Worm (Caenorhabditis elegans) whole organism, late embryonic: ENCODE data around the gene F10E9.3.

Experiments
- C08G9.2 ChIP-seq: sonication (generic microtip); optimal IDR thresholded peaks from 2 replicates; lab custom pipeline; 2016; ENCODE audit warnings: mild to moderate bottlenecking, missing genetic modification characterization, moderate library complexity, missing compliant biosample characterization
- C38D4.7 ChIP-seq: fragments of 200-800 bp; sonication (Bioruptor generic); optimal IDR thresholded peaks from 2 replicates; lab custom pipeline; 2018; ENCODE audit warnings: mild to moderate bottlenecking, missing genetic modification characterization, moderate library complexity, missing compliant biosample characterization
- F13H6.1 ChIP-seq: sonication (generic microtip); optimal IDR thresholded peaks from 2 replicates; lab custom pipeline; 2016; ENCODE audit warnings: missing genetic modification characterization, missing compliant biosample characterization
- K09A11.1 ChIP-seq: sonication (generic microtip); optimal IDR thresholded peaks from 2 replicates; lab custom pipeline; 2017; ENCODE audit warnings: antibody characterized with exemption, mild to moderate bottlenecking, missing genetic modification characterization, missing compliant biosample characterization; ENCODE audit not compliant: insufficient read depth
- Y22D7AL.16 ChIP-seq: sonication (generic microtip); optimal IDR thresholded peaks from 2 replicates; lab custom pipeline; 2016; ENCODE audit warnings: missing genetic modification characterization, missing compliant biosample characterization
- ama-1 ChIP-seq: fragments of 150-350 bp; optimal IDR thresholded peaks from 2 replicates; lab custom pipeline; 2014
- ceh-14 ChIP-seq: sonication (generic microtip); optimal IDR thresholded peaks from 2 replicates; lab custom pipeline; 2016; ENCODE audit warnings: missing genotype, missing genetic modification characterization, missing compliant biosample characterization
- ceh-18 ChIP-seq: sonication (generic microtip); optimal IDR thresholded peaks from 2 replicates; lab custom pipeline; 2016; ENCODE audit warnings: missing genetic modification characterization, missing compliant biosample characterization
- ceh-19 ChIP-seq: fragments of 200-800 bp; sonication (Bioruptor generic); optimal IDR thresholded peaks from 2 replicates; lab custom pipeline; 2018; ENCODE audit warnings: mild to moderate bottlenecking, missing genetic modification characterization, missing compliant biosample characterization
- ceh-2 ChIP-seq: sonication (generic microtip); optimal IDR thresholded peaks from 2 replicates; lab custom pipeline; 2016; ENCODE audit warnings: missing genotype, missing genetic modification characterization, missing compliant biosample characterization
- ceh-22 ChIP-seq: sonication (generic microtip); optimal IDR thresholded peaks from 2 replicates; lab custom pipeline; 2017; ENCODE audit warnings: missing biosample characterization, missing genetic modification characterization
- ceh-31 ChIP-seq: sonication (generic microtip); optimal IDR thresholded peaks from 2 replicates; lab custom pipeline; 2016; ENCODE audit warnings: missing genetic modification characterization, missing compliant biosample characterization
- ceh-45 ChIP-seq: fragments of 200-800 bp; sonication (Bioruptor generic); IDR thresholded peaks from 2 replicates; pipeline ENCODE4 v1.3.6; 2022; ENCODE audit warnings: missing genetic modification reagents, missing genetic modification characterization, missing compliant biosample characterization
- ceh-9 ChIP-seq: sonication (generic microtip); optimal IDR thresholded peaks from 2 replicates; lab custom pipeline; 2016; ENCODE audit warnings: mild to moderate bottlenecking, missing genetic modification characterization, inconsistent platforms, missing compliant biosample characterization
- che-1 ChIP-seq: sonication (generic microtip); optimal IDR thresholded peaks from 2 replicates; lab custom pipeline; 2016; ENCODE audit warnings: mild to moderate bottlenecking, missing genetic modification characterization, missing compliant biosample characterization
- dve-1 ChIP-seq: sonication (generic microtip); optimal IDR thresholded peaks from 2 replicates; lab custom pipeline; 2017; ENCODE audit warnings: antibody characterized with exemption, mild to moderate bottlenecking, missing genetic modification characterization, missing compliant biosample characterization
- elt-2 ChIP-seq: sonication (generic microtip); optimal IDR thresholded peaks from 2 replicates; lab custom pipeline; 2016; ENCODE audit warnings: missing genetic modification reagents, missing genetic modification characterization, missing compliant biosample characterization
- ets-4 ChIP-seq: sonication (generic microtip); optimal IDR thresholded peaks from 2 replicates; lab custom pipeline; 2016; ENCODE audit warnings: missing genetic modification characterization, missing compliant biosample characterization
- eyg-1 ChIP-seq: sonication (generic microtip); optimal IDR thresholded peaks from 2 replicates; lab custom pipeline; 2016; ENCODE audit warnings: missing genotype, missing genetic modification characterization, missing compliant biosample characterization
- fkh-6 ChIP-seq: sonication (generic microtip); optimal IDR thresholded peaks from 2 replicates; lab custom pipeline; 2016; ENCODE audit warnings: missing genetic modification characterization, missing compliant biosample characterization
- gmeb-2 ChIP-seq: sonication (generic microtip); optimal IDR thresholded peaks from 2 replicates; lab custom pipeline; 2016; ENCODE audit warnings: missing genetic modification characterization, inconsistent platforms, missing compliant biosample characterization
- hlh-13 ChIP-seq: fragments of 200-800 bp; sonication (Bioruptor generic); optimal IDR thresholded peaks from 2 replicates; lab custom pipeline; 2018; ENCODE audit warnings: mild to moderate bottlenecking, missing genetic modification characterization, missing compliant biosample characterization
- hlh-30 ChIP-seq: sonication (generic microtip); optimal IDR thresholded peaks from 2 replicates; lab custom pipeline; 2017; ENCODE audit warnings: antibody characterized with exemption, missing genetic modification characterization, missing compliant biosample characterization; ENCODE audit not compliant: insufficient read depth
- hlh-8 ChIP-seq: sonication (generic microtip); optimal IDR thresholded peaks from 2 replicates; lab custom pipeline; 2016; ENCODE audit warnings: missing genotype, missing genetic modification characterization, missing compliant biosample characterization
- lim-6 ChIP-seq: sonication (generic microtip); optimal IDR thresholded peaks from 2 replicates; lab custom pipeline; 2016; ENCODE audit warnings: missing genetic modification characterization, missing compliant biosample characterization
- lin-11 ChIP-seq: fragments of 200-800 bp; sonication (Bioruptor generic); optimal IDR thresholded peaks from 2 replicates; lab custom pipeline; 2018; ENCODE audit warnings: mild to moderate bottlenecking, missing genetic modification characterization, missing compliant biosample characterization
- nhr-11 ChIP-seq: fragments of 150-350 bp; optimal IDR thresholded peaks from 2 replicates; lab custom pipeline; 2014; ENCODE audit warnings: missing biosample characterization, missing genetic modification characterization
- nhr-232 ChIP-seq: sonication (generic microtip); optimal IDR thresholded peaks from 2 replicates; lab custom pipeline; 2016; ENCODE audit warnings: missing genetic modification characterization, missing compliant biosample characterization
- pag-3 ChIP-seq: sonication (generic microtip); optimal IDR thresholded peaks from 2 replicates; lab custom pipeline; 2016; ENCODE audit warnings: missing compliant biosample characterization, missing genetic modification characterization, borderline replicate concordance
- pax-1 ChIP-seq: fragments of 150-350 bp; optimal IDR thresholded peaks from 2 replicates; lab custom pipeline; 2014; ENCODE audit warnings: missing biosample characterization, missing genetic modification characterization
- pha-2 ChIP-seq: sonication (generic microtip); optimal IDR thresholded peaks from 2 replicates; lab custom pipeline; 2017; ENCODE audit warnings: mild to moderate bottlenecking, missing genetic modification characterization, missing compliant biosample characterization
- ref-2 ChIP-seq: sonication (generic microtip); optimal IDR thresholded peaks from 2 replicates; lab custom pipeline; 2016; ENCODE audit warnings: missing genetic modification characterization, missing compliant biosample characterization
- rnt-1 ChIP-seq: sonication (generic microtip); optimal IDR thresholded peaks from 2 replicates; lab custom pipeline; 2016; ENCODE audit warnings: missing genetic modification characterization, missing compliant biosample characterization
- sdc-2 ChIP-seq: sonication (generic microtip); optimal IDR thresholded peaks from 2 replicates; lab custom pipeline; 2016; ENCODE audit warnings: missing genotype, missing genetic modification characterization, missing compliant biosample characterization
- syd-9 ChIP-seq: sonication (generic microtip); optimal IDR thresholded peaks from 2 replicates; lab custom pipeline; 2016; ENCODE audit warnings: mild to moderate bottlenecking, missing genetic modification characterization, moderate library complexity, missing compliant biosample characterization
- tbx-2 ChIP-seq: sonication (generic microtip); optimal IDR thresholded peaks from 2 replicates; lab custom pipeline; 2016; ENCODE audit warnings: missing genetic modification characterization, missing compliant biosample characterization
- tbx-7 ChIP-seq: sonication (generic microtip); optimal IDR thresholded peaks from 2 replicates; lab custom pipeline; 2016; ENCODE audit warnings: missing genotype, missing genetic modification characterization, missing compliant biosample characterization
- ttx-3 ChIP-seq: sonication (generic microtip); optimal IDR thresholded peaks from 2 replicates; lab custom pipeline; 2016; ENCODE audit warnings: missing genetic modification reagents, missing genetic modification characterization, missing compliant biosample characterization
- unc-3 ChIP-seq, 2 experiments: fragments of 200-800 bp in 1 of 2; sonication (Bioruptor generic) in 1 of 2; sonication (generic microtip) in 1 of 2; conservative IDR thresholded peaks in 1 of 2; optimal IDR thresholded peaks in 1 of 2; 2 replicates each; pipeline versions ENCODE4 v1.3.6 to Lab custom; 2016 to 2022; ENCODE audit warnings: missing compliant biosample characterization in 2 of 2, missing genetic modification characterization in 2 of 2, missing genetic modification reagents in 1 of 2
- unc-86 ChIP-seq: sonication (generic microtip); optimal IDR thresholded peaks from 2 replicates; lab custom pipeline; 2016; ENCODE audit warnings: missing genetic modification characterization, missing compliant biosample characterization
- zip-5 ChIP-seq: sonication (generic microtip); optimal IDR thresholded peaks from 2 replicates; lab custom pipeline; 2016; ENCODE audit warnings: missing genetic modification characterization, missing compliant biosample characterization
- ztf-16 ChIP-seq: sonication (generic microtip); optimal IDR thresholded peaks from 2 replicates; lab custom pipeline; 2017; ENCODE audit warnings: missing genetic modification characterization, missing compliant biosample characterization

The F10E9.3 gene

ce11 chrIII:8307356-8307755 is 3.5 kb upstream of the F10E9.3 start, which contains the start of the genes F10E9.7 and F10E9.5 (continued):
- TF ChIP-seq unc-3 (GFP tag; conservative IDR thresholded peaks at IDR 0.05; lab: Robert Waterston, UW) (no peak), unc-3 (tag; optimal IDR thresholded peaks at IDR 0.05; lab: Kevin White, UChicago) (peak; percentile 29), F13H6.1 (tag; lab: Kevin White, UChicago) (peak; percentile 21), nhr-11 (tag; lab: Kevin White, UChicago) (no peak), zip-5 (tag; lab: Kevin White, UChicago) (peak; percentile 84), sdc-2 (tag; lab: Kevin White, UChicago) (no peak)

- no peak for TF ChIP-seq pag-3 (tag; lab: Kevin White, UChicago)
- no peak for TF ChIP-seq tbx-7 (tag; lab: Kevin White, UChicago)
- no peak for TF ChIP-seq sdc-2 (tag; lab: Kevin White, UChicago)
- TF ChIP-seq ceh-18 (tag; lab: Kevin White, UChicago) = no peak
Observed at ce11 chrIII:8308238-8308637, 2.6 kb upstream of the F10E9.3 start, which contains the start of gene F10E9.4. F10E9.4 (plus strand) TSS chrIII:8308538.

ce11 chrIII:8312393-8312792 is 1.6 kb downstream of the F10E9.3 start, which contains the start of gene F10E9.2:
F10E9.2 (plus strand) TSS chrIII:8312693.
- TF ChIP-seq ets-4 (tag; lab: Kevin White, UChicago) (no peak), tbx-2 (tag; lab: Kevin White, UChicago) (no peak), fkh-6 (tag; lab: Kevin White, UChicago) (no peak), pax-1 (tag; lab: Kevin White, UChicago) (no peak), ztf-16 (tag; lab: Kevin White, UChicago) (no peak), ceh-14 (tag; lab: Kevin White, UChicago) (no peak), dve-1 (tag; lab: Kevin White, UChicago) (no peak), ceh-22 (no peak), unc-86 (tag; lab: Kevin White, UChicago) (no peak), eyg-1 (tag; lab: Kevin White, UChicago) (no peak), Y22D7AL.16 (tag; lab: Kevin White, UChicago) (no peak), K09A11.1 (tag; lab: Kevin White, UChicago) (no peak), che-1 (no peak), nhr-232 (tag; lab: Kevin White, UChicago) (no peak), ttx-3 (tag; lab: Kevin White, UChicago) (no peak), lin-11 (no peak), elt-2 (no peak), ama-1 (lab: Kevin White, UChicago) (no peak), syd-9 (tag; lab: Kevin White, UChicago) (no peak), ceh-9 (no peak)

- TF ChIP-seq elt-2 (no peak), hlh-30 (tag; lab: Kevin White, UChicago) (no peak), ama-1 (lab: Kevin White, UChicago) (no peak), C38D4.7 (no peak), tbx-7 (tag; lab: Kevin White, UChicago) (no peak), pax-1 (tag; lab: Kevin White, UChicago) (no peak), ceh-19 (GFP tag; lab: Kevin White, UChicago) (no peak), ref-2 (no peak), ceh-9 (no peak), nhr-232 (tag; lab: Kevin White, UChicago) (no peak), ceh-14 (tag; lab: Kevin White, UChicago) (no peak), sdc-2 (tag; lab: Kevin White, UChicago) (no peak), hlh-8 (tag; lab: Kevin White, UChicago) (no peak)
Observed at ce11 chrIII:8318488-8318887, 7.7 kb downstream of the F10E9.3 start, which contains the start of gene sas-4. sas-4 (minus strand) TSS chrIII:8318588.

ce11 chrIII:8319100-8319499 is 8.3 kb downstream of the F10E9.3 start, which contains the start of gene F10E9.11:
F10E9.11 (minus strand) TSS chrIII:8319260.
- TF ChIP-seq ceh-18 (tag; lab: Kevin White, UChicago) = peak; percentile 50
- TF ChIP-seq ceh-14 (tag; lab: Kevin White, UChicago) = peak; percentile 81
- TF ChIP-seq eyg-1 (tag; lab: Kevin White, UChicago) = peak; percentile 16
- peak; percentile 94 for TF ChIP-seq ets-4 (tag; lab: Kevin White, UChicago)
- TF ChIP-seq rnt-1 (tag; lab: Kevin White, UChicago) = peak; percentile 84
- peak; percentile 93 for TF ChIP-seq tbx-2 (tag; lab: Kevin White, UChicago)
- TF ChIP-seq ceh-2 (tag; lab: Kevin White, UChicago) = peak; percentile 97
- peak; percentile 99 for TF ChIP-seq ceh-31 (tag; lab: Kevin White, UChicago)
- TF ChIP-seq syd-9 (tag; lab: Kevin White, UChicago) = no peak
- TF ChIP-seq pax-1 (tag; lab: Kevin White, UChicago) = peak; percentile 27
- TF ChIP-seq ceh-45 (GFP tag; lab: Robert Waterston, UW) = no peak
- TF ChIP-seq ref-2 = peak; percentile 100
- peak; percentile 37 for TF ChIP-seq pha-2
- TF ChIP-seq lim-6 = peak; percentile 79
- TF ChIP-seq hlh-8 (tag; lab: Kevin White, UChicago) = peak; percentile 86
- peak; percentile 47 for TF ChIP-seq elt-2
- TF ChIP-seq hlh-13 (GFP tag; lab: Kevin White, UChicago) = no peak
- TF ChIP-seq C08G9.2 (tag; lab: Kevin White, UChicago) = peak; percentile 96
- TF ChIP-seq gmeb-2 = peak; percentile 1
- peak; percentile 93 for TF ChIP-seq tbx-7 (tag; lab: Kevin White, UChicago)
